Worm (Caenorhabditis elegans): Measurements from ENCODE around the gene R13H7.2.

ce11 chrIV:6803805-6804344, 55.3 kb downstream of the R13H7.2 start:
- TF ChIP-seq ztf-23 (GFP tag; IDR thresholded peaks at IDR 0.05) (no peak), med-1 (GFP tag; optimal IDR thresholded peaks at IDR 0.05; ENCODE audit: insufficient read depth) (no peak), flt-1 (GFP tag; IDR thresholded peaks at IDR 0.05) (no peak), ref-1 (GFP tag; conservative IDR thresholded peaks at IDR 0.05) (no peak), klf-2 (GFP tag; conservative IDR thresholded peaks at IDR 0.05) (no peak), cog-1 (tag; optimal IDR thresholded peaks at IDR 0.05) (no peak), ztf-29 (GFP tag; IDR thresholded peaks at IDR 0.05) (no peak), T22C8.4 (GFP tag; IDR thresholded peaks at IDR 0.05) (no peak)

Data from whole organism, midembryonic.